Worm (Caenorhabditis elegans): ENCODE data around the gene F09F9.1.

Gene F09F9.1

ce11 chrX:4161938-4162337 lies 46.8 kb downstream of the F09F9.1 start:
- TF ChIP-seq ztf-23 (GFP tag; IDR thresholded peaks at IDR 0.05) (no peak), klf-2 (GFP tag; conservative IDR thresholded peaks at IDR 0.05) (no peak), tab-1 (GFP tag; IDR thresholded peaks at IDR 0.05) (no peak), cog-1 (tag; optimal IDR thresholded peaks at IDR 0.05) (no peak), flt-1 (GFP tag; IDR thresholded peaks at IDR 0.05) (no peak), ztf-29 (GFP tag; IDR thresholded peaks at IDR 0.05) (no peak), T22C8.4 (GFP tag; IDR thresholded peaks at IDR 0.05) (no peak), ref-1 (GFP tag; conservative IDR thresholded peaks at IDR 0.05) (no peak), med-1 (GFP tag; optimal IDR thresholded peaks at IDR 0.05; ENCODE audit: insufficient read depth) (no peak)

- TF ChIP-seq T22C8.4 (GFP tag; IDR thresholded peaks at IDR 0.05) (no peak), ref-1 (GFP tag; conservative IDR thresholded peaks at IDR 0.05) (no peak), med-1 (GFP tag; optimal IDR thresholded peaks at IDR 0.05; ENCODE audit: insufficient read depth) (no peak), tab-1 (GFP tag; IDR thresholded peaks at IDR 0.05) (no peak), ztf-29 (GFP tag; IDR thresholded peaks at IDR 0.05) (no peak), cog-1 (tag; optimal IDR thresholded peaks at IDR 0.05) (no peak), ztf-23 (GFP tag; IDR thresholded peaks at IDR 0.05) (no peak), flt-1 (GFP tag; IDR thresholded peaks at IDR 0.05) (no peak), klf-2 (GFP tag; conservative IDR thresholded peaks at IDR 0.05) (no peak)
Observed at ce11 chrX:4163391-4163790, 48.3 kb downstream of the F09F9.1 start, which contains the start of gene ZK470.1. TSS of gene ZK470.1 (plus strand) at chrX:4163691.

All from whole organism, midembryonic.